Fruit fly (Drosophila melanogaster) ovary, adult (tissue): ENCODE measurements around the gene eIF4G1.

Source experiments
- CG17801 ChIP-seq: fragments of 200-800 bp; optimal IDR thresholded peaks from 2 replicates; lab custom pipeline; 2019; ENCODE audit warnings: missing biosample characterization, mild to moderate bottlenecking, missing genetic modification characterization, moderate library complexity; ENCODE audit not compliant: partially characterized antibody

eIF4G1 gene

dm6 chr4:930311-931198, at the start of gene eIF4G1:
Gene eIF4G1, minus strand, starts transcription at chr4:930715.
- no peak for TF ChIP-seq CG17801 (GFP tag; lab: Kevin White, UChicago)

dm6 chr4:979634-980474, 49.3 kb upstream of the eIF4G1 start:
- no peak for TF ChIP-seq CG17801 (GFP tag; lab: Kevin White, UChicago)

- no peak for TF ChIP-seq CG17801 (GFP tag; lab: Kevin White, UChicago)
These were observed 48.0 kb upstream of the eIF4G1 start, which contains the start of gene fuss for dm6 chr4:978439-978911. Gene fuss, minus strand, starts transcription at chr4:978489.

dm6 chr4:976569-976968, 46.1 kb upstream of the eIF4G1 start:
- no peak for TF ChIP-seq CG17801 (GFP tag; lab: Kevin White, UChicago)

dm6 chr4:974632-975031, 44.1 kb upstream of the eIF4G1 start:
- TF ChIP-seq CG17801 (GFP tag; lab: Kevin White, UChicago), result no peak

- TF ChIP-seq CG17801 (GFP tag; lab: Kevin White, UChicago), result no peak
These were observed 40.6 kb upstream of the eIF4G1 start for dm6 chr4:971084-971483.

- TF ChIP-seq CG17801 (GFP tag; lab: Kevin White, UChicago), result no peak
These were observed 33.2 kb upstream of the eIF4G1 start for dm6 chr4:963717-964116.

dm6 chr4:963193-963592, 32.7 kb upstream of the eIF4G1 start:
- TF ChIP-seq CG17801 (GFP tag; lab: Kevin White, UChicago), result no peak

- no peak for TF ChIP-seq CG17801 (GFP tag; lab: Kevin White, UChicago)
These were observed 30.6 kb upstream of the eIF4G1 start for dm6 chr4:961045-961576.

dm6 chr4:959921-960536, 29.5 kb upstream of the eIF4G1 start:
- TF ChIP-seq CG17801 (GFP tag; lab: Kevin White, UChicago), result no peak

dm6 chr4:959110-959920, 28.8 kb upstream of the eIF4G1 start:
- no peak for TF ChIP-seq CG17801 (GFP tag; lab: Kevin White, UChicago)

- peak; percentile 47 for TF ChIP-seq CG17801 (GFP tag; lab: Kevin White, UChicago)
These were observed 27.7 kb upstream of the eIF4G1 start, which contains the start of gene 4E-T for dm6 chr4:958093-958649. Gene 4E-T, minus strand, starts transcription at chr4:958392.

dm6 chr4:949313-949712, 18.8 kb upstream of the eIF4G1 start:
- TF ChIP-seq CG17801 (GFP tag; lab: Kevin White, UChicago), result no peak
